Worm (Caenorhabditis elegans): ENCODE results near the gene E02H4.5.

Gene E02H4.5

DNA sequence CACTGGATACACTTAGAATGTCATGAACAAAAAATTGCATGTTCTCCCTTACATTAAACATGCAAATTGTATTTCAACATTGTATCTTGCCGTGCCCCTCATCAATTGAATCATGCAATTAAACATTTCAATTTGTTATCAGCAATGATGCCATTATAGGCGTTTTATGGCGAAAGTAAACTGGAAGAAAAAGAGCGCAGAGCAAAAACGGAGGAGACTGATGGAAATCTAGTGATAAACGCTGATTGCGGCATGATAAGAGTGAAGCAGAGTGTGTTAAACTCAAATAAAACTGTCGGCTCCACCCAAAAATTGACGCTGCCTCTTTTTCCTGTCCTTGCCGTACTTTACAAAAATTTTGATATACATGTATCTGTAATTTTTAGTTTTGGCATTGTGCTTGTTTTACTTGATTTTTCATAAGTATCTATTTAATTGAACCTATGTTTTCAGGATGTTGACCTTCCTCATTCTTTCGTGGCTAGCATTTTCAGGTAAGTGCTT is 40.4 kb downstream of the E02H4.5 start, which contains the start of gene K06G5.1:
Gene K06G5.1, plus strand, starts transcription at position 454 of the 504 bp plus-strand sequence.
- TF ChIP-seq nhr-76 (tag; optimal IDR thresholded peaks at IDR 0.05), result no peak
- TF ChIP-seq tbx-8 (GFP tag; optimal IDR thresholded peaks at IDR 0.05), result no peak
- TF ChIP-seq bed-3 (GFP tag; optimal IDR thresholded peaks at IDR 0.05), result no peak
- TF ChIP-seq nhr-28 (tag; optimal IDR thresholded peaks at IDR 0.05), result no peak
- TF ChIP-seq lin-13 (tag; optimal IDR thresholded peaks at IDR 0.05), result no peak
- no peak for TF ChIP-seq pha-4 (tag; optimal IDR thresholded peaks at IDR 0.05)
- no peak for TF ChIP-seq mep-1 (tag; optimal IDR thresholded peaks at IDR 0.05)
- TF ChIP-seq nhr-237 (tag; optimal IDR thresholded peaks at IDR 0.05), result no peak
- no peak for TF ChIP-seq zip-8 (tag; optimal IDR thresholded peaks at IDR 0.05)
- no peak for TF ChIP-seq unc-39 (tag; optimal IDR thresholded peaks at IDR 0.05)
- TF ChIP-seq nhr-12 (tag; optimal IDR thresholded peaks at IDR 0.05), result no peak

DNA sequence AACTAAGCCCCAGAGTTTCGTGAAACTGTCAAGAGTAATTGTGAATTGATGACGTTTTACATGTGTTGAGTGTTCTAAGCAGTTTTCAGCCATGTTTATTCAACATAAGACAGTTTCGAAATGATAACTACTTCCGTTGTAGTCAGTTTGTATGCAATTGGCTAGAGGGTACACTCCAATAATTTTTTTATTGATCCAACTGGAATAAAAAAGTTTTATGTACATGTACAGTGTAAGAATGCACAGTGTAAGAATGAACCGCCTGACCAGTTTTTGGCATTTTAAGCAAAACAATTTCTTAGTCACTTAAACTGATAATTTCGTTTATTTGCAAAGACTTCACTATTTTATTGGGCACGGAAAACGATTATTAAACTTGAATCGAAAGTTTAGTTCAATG is 41.6 kb downstream of the E02H4.5 start:
- TF ChIP-seq tbx-8 (GFP tag; optimal IDR thresholded peaks at IDR 0.05), result no peak

DNA sequence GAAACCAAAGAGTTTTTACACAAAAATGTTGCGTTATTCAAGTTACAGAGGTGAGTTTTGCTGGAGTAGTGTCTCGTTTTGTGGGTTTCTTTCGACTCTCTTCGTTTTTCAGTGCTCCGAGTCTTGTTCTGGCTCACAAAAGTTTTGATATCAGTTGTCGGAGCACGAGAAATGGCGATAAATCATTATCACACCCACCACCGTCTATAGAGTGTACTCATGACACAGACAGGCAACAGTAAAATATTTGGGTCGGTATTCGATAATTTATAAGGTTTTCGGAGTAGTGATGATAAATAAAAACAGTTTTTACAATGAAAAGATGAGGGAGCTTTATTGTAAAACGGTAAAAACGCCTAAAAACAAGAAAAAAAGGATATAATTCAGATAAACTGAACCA is 47.0 kb downstream of the E02H4.5 start, which contains the start of gene ceh-37:
Gene ceh-37, minus strand, starts transcription at position 59 of the 400 bp plus-strand sequence.
- no peak for TF ChIP-seq elt-1 (tag; optimal IDR thresholded peaks at IDR 0.05; ENCODE audit: borderline replicate concordance, insufficient read depth)
- no peak for TF ChIP-seq zip-8 (tag; optimal IDR thresholded peaks at IDR 0.05)
- no peak for TF ChIP-seq mls-2 (tag; optimal IDR thresholded peaks at IDR 0.05)
- TF ChIP-seq nhr-76 (tag; optimal IDR thresholded peaks at IDR 0.05), result no peak
- TF ChIP-seq lsy-2 (tag; optimal IDR thresholded peaks at IDR 0.05), result no peak
- no peak for TF ChIP-seq mab-5 (tag; optimal IDR thresholded peaks at IDR 0.05)
- no peak for TF ChIP-seq tbx-8 (GFP tag; optimal IDR thresholded peaks at IDR 0.05)
- TF ChIP-seq lin-32 (GFP tag; optimal IDR thresholded peaks at IDR 0.05), result no peak
- TF ChIP-seq sem-2 (GFP tag; optimal IDR thresholded peaks at IDR 0.05), result no peak
- TF ChIP-seq ceh-83 (GFP tag; optimal IDR thresholded peaks at IDR 0.05), result no peak
- no peak for TF ChIP-seq nhr-28 (tag; optimal IDR thresholded peaks at IDR 0.05)
- TF ChIP-seq mep-1 (tag; optimal IDR thresholded peaks at IDR 0.05), result no peak
- TF ChIP-seq pha-4 (tag; optimal IDR thresholded peaks at IDR 0.05), result no peak
- no peak for TF ChIP-seq bed-3 (GFP tag; optimal IDR thresholded peaks at IDR 0.05)
- no peak for TF ChIP-seq nhr-237 (tag; optimal IDR thresholded peaks at IDR 0.05)
- TF ChIP-seq M03D4.4 (tag; optimal IDR thresholded peaks at IDR 0.05), result no peak
- TF ChIP-seq elt-3 (tag; optimal IDR thresholded peaks at IDR 0.05), result no peak

DNA sequence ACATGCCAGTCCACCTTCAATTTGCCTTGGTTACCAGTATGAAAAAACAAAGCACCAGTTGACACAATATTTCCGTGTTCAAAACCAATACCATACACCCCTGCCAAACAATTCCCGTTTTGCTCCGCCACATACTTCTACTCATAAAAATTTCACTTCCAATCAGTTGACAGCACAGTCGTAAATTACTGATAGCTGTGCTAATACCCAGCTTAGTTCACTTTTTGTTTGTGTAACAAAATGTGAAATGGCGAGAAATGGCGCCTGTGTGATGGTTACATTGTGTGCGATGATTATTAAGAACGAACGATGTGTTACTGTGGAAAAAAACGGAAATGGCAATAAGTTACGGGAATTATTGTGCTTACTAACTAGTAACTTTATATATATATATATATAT is 48.6 kb downstream of the E02H4.5 start:
- no peak for TF ChIP-seq drap-1 (GFP tag; optimal IDR thresholded peaks at IDR 0.05)

All from whole organism, mixed stage, embryonic.